ENCODE assay signal across 1 fruit fly cellular context in the genomic region with DNA sequence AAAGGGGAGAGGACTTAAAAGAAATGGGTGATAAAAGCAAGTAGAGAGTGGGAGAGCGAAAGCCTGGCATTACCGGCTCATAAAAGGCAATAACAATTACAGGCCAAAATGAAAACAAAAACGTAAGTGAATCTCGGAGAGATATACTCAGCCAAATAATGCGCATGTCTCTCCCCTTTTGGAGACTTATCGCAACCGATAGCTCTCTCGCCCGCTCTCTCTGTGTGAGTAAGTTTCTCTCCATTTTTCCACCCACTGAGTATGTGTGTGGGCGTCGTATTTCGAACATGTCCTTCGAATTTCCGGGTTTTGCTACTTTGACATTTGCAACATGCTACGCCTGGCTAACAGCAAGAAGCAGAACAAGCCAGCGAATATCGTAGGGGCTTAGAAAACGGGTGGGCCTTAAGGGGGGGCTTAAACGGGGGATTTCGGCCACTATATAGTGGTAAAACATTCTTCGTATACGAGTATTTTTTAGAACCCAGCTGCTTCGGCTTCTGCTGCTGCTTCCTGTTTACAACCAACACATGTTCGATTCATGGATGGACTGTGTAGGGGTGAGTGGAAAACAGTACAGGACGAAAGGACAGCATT.
TF ChIP-seq lines count a peak whose summit lies in the region.

No protein-coding gene starts in this region.

TF ChIP-seq in whole organism, embryonic, 481 proteins besides CTCF, POLR2A, EP300 and RAD21 (continued from another document):
- TF ChIP-seq CG42726 (GFP tag; IDR thresholded peaks at IDR 0.05; lab: Robert Waterston, UW; ENCODE audit: partially characterized antibody) (no peak), CG30431 (GFP tag; optimal IDR thresholded peaks at IDR 0.05; lab: Kevin White, UChicago) (no peak), sd (tag; optimal IDR thresholded peaks at IDR 0.05; lab: Kevin White, UChicago) (peak; percentile 15)
